Fruit fly (Drosophila melanogaster) S2 (cell line): ENCODE data around the gene CheA87a.

Experiments used
- CG8478 ChIP-seq: fragments of >200 bp; optimal IDR thresholded peaks from 2 replicates; lab custom pipeline; 2018
- CTCF ChIP-seq, 2 experiments: fragments of >200 bp; optimal IDR thresholded peaks; 2 replicates each; lab custom pipeline; 2018

Gene CheA87a

DNA sequence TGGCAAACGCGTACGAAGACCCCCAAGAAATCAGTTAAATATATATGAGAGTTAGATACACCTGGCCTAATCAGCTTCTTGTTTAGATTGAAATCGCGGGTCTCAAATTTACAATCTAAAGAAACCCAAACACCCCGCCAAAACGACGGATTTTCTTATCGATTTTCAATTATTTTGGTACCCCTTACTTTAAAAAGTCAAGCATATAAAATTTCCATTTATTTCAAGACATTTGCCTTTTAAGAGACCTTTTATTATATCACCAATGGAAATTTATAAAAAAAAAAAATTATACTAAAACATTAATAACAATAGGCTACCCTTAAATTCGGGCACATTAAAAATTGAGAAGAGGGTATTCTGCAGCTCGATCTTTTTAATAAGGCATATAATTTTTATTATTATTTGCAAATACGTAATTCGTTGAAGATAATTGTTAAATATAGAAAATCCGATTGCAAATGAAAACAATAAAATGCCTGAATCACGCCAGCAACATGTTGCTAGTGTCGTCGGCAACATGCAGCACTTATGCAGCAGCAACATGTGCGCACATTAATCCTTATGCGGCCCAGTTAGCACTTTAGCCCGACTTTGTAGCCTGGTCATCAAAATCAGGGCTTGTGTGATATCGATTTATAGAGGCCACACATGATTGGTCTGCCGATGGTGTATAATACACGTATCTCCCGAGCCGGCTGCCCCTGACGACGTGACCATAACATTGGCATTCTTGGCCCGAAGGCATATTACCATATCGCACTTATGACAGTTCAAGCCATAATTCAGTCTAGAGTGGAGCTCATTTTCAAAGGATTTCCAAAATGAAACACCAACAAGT is 2.6 kb downstream of the CheA87a start, which contains the start of the genes Lip3 and CG34309:
Gene Lip3, minus strand, starts transcription at position 65 of the 841 bp plus-strand sequence.
Gene CG34309, plus strand, starts transcription at position 791 of the 841 bp plus-strand sequence.
- no peak for TF ChIP-seq CG8478 (lab: Kevin White, UChicago)
- TF ChIP-seq CTCF (optimal IDR thresholded peaks at IDR 0.05; lab: Kevin White, UChicago), result no peak

DNA sequence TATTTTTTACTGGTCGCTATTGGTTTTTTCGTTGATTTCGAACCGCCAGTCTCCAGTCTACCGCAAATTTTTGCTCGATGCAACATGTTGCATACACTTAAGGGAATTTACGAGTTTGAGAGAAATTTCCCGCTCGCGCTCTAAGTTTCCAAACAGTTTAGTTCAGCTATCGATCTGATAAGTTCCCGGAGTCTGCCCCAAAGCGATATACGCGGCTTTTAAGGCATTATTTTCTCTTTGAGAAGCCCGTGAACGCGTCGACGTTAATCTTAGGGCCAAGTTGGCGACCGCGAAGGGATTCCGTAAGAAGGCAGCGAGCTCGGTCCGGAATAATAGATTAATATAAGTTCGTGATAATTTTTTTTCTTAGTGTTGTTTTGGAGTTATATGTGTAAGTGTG is 5.5 kb downstream of the CheA87a start:
- no peak for TF ChIP-seq CG8478 (lab: Kevin White, UChicago)

DNA sequence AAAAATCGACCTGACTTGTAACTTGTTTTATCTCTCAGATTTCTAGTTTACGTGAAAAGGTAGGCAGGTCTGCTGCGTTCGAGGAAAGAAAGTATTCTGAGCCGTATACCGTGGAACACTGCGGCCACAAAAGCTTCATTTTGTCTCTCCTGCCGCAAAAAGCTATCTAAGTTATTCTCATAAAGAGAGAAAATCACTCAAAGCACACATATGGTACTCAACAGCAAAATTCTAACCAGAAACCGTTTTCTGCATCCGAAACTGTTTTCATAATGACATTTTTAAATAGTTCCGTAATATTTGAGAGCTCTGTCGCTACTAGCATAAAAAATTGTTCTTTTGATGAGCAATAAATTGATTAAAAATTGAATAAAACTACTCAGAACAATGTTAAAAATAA is 10.2 kb downstream of the CheA87a start, which contains the start of the genes CG9813 and CG8870:
Gene CG9813, minus strand, starts transcription at position 101 of the 400 bp plus-strand sequence.
Gene CG8870, plus strand, starts transcription at position 168 of the 400 bp plus-strand sequence.
- TF ChIP-seq CG8478 (lab: Kevin White, UChicago) (no peak), CTCF (optimal IDR thresholded peaks at IDR 0.05; lab: Kevin White, UChicago) (no peak)

DNA sequence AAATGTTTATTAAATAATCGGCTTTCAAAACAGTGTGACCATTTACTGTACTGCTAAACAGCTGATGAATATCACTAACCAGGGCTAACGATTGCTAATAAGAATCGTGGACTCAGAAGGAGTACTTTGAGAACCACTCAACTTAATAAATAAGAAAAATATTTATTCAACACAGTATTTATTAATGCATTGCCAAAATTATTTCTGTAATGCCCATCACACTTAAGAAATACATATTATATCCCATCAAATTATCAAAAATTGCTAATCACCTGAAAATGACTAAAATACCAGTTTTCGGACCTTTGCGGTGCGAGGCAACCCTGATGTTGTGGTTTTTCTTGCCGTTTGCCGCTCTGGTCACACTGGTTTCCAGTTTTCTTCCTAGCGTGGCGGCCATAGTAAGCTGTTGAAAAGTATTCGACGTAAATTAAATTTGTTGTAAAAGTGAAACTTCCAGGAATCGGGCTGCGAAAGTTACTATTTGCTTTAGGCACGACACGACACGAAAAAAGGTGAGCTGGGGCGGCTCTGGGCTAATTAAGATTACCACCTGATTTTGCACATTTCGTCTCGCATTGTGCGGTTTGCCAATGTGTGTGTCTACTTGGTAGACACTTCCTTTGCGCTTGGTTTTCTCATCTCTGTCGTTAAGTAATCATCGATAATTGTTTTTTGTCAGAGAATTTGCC is 12.4 kb downstream of the CheA87a start, which contains the start of the genes mRpS21 and Droj2:
Gene mRpS21, minus strand, starts transcription at position 66 of the 692 bp plus-strand sequence.
Gene Droj2, plus strand, starts transcription at position 363 of the 692 bp plus-strand sequence.
- TF ChIP-seq CTCF (optimal IDR thresholded peaks at IDR 0.05; lab: Kevin White, UChicago), result no peak

DNA sequence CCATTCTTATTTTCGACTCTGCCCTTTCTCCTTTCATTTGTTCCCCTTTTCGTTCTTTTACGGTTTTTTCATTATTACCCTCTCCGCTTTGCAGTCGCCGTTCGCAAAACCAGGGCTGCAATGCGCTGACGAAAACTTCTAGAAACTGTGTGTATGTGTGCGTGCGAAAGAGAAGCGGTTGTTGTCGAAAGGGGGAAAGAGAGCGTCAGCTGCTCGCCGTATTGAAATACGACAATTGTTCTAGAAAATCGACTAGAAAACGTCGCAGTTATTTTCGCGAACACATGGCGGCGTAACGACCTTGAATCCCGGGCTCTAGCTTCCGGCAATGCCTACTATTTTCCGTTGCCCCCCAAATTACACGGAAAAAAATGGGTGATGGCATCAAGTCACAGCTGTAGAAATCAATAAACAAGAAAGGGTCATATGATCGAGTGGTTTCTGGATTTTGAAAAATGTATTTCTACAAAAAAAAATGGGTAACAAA is 13.3 kb downstream of the CheA87a start:
- TF ChIP-seq CTCF (optimal IDR thresholded peaks at IDR 0.05; lab: Kevin White, UChicago), result no peak
- TF ChIP-seq CG8478 (lab: Kevin White, UChicago), result no peak

DNA sequence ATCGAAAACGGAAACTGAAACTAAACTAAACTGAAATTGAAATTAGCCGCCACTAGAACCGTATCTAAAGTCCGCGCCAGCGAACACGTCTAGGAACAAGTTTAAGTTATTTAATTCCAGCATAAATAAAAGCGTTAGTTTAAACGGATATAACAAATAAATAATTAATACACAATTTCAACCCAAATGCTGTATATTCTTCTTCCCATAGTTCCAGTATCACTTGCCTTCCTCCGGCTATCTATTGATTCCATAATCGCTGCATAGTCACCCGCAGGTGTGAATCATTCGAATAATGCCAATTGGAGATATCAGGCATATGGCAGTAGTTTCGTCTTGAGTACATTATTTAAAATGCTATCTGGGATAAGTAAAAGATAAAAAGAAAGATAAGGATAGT is 15.7 kb downstream of the CheA87a start:
- TF ChIP-seq CTCF (optimal IDR thresholded peaks at IDR 0.05; lab: Kevin White, UChicago) (no peak), CG8478 (lab: Kevin White, UChicago) (no peak)

DNA sequence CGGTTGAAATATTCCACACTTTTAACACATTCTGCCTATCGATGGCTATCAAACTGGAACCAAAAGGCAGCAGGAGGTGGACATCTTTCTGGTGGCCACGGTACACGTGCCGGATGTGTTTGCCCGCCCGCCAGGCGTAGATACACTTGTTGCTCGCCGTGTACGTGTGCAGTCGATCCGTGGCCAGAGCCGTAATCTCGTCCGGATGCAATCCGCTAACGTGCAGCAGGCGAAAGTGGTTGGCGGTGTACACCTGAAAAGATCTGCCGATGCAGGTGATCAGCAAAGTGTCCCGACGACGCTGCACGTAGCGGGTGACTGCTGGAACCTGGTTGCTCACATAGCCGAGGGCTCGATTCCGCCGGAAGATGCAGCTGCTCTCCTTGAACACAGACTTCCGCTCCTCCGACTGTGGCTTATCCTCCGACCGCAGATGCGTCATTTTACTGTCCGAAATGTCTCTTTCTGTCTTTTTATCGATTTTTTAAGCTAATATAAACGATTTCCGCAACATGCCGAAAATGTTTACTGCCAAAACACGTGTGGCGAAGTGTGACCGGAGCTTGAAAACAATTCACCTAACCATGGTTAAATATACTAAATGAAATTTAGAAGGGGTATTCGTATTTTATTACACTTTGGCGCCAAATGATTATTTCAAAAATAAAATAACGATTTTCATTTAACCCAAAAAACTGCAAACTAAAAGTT is 18.9 kb downstream of the CheA87a start, which contains the start of gene CG9799:
Gene CG9799, minus strand, starts transcription at position 550 of the 711 bp plus-strand sequence.
- no peak for TF ChIP-seq CTCF (optimal IDR thresholded peaks at IDR 0.05; lab: Kevin White, UChicago)
- TF ChIP-seq CG8478 (lab: Kevin White, UChicago), result no peak

DNA sequence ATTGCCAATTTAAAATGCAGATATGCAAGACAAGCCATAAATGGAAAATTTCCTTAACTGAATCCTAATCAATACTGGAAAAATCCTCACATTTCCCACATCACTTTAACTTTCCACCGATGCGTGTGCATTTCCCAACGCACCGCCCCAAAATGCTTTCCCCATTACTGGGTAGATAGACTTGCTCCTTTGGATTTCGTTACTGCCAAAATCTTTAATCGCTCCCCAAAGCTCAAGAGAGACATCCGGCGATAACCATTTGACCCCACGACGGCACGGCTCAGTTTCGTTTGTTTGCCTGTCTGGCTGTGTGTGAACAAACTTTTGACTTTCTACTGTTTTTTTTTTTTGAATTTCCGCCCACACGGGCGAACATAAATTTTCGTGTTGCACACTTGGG is 21.0 kb downstream of the CheA87a start:
- no peak for TF ChIP-seq CG8478 (lab: Kevin White, UChicago)
- TF ChIP-seq CTCF (optimal IDR thresholded peaks at IDR 0.05; lab: Kevin White, UChicago), result no peak

DNA sequence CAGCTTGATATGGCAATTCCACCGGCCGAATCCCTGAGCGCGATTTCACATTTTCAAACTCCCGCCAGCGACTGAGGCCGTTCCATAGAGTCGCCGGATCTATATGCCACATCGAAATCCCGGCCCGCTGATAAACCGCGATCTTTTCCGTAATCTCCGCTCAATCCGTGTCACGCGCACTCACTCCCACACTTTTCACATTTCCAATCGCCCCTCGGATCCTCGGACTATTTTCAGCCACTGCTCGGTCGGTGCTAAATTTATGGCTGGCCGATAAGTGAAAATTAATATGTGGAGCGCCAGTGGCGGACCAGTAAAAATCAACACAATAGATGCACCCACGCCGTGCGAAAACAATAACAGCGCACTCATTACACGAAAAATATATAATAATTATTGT is 23.6 kb downstream of the CheA87a start:
- no peak for TF ChIP-seq CTCF (optimal IDR thresholded peaks at IDR 0.05; lab: Kevin White, UChicago)
- TF ChIP-seq CG8478 (lab: Kevin White, UChicago), result no peak

DNA sequence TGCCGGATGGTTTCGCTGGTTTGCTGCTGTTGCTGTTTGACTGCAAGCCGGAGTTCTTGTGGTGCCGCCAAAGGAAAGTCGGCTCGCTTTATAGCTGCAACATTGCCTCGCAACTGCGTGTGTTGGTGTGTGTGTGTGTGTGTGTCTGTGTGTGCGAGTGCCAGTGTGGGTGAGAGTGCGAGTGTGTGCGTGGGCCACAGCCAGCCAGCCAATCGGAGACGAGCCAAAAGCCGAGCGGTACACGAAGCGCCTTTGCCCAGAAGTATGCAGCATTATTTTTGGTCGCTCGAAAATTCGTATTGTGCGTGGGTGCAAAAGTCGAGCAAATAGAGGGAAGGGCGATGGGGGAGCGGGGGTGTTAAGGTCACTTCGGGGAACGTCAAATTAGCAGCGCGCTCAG is 25.7 kb downstream of the CheA87a start, which contains the start of gene CCHa2:
Gene CCHa2, minus strand, starts transcription at position 65 of the 400 bp plus-strand sequence.
- TF ChIP-seq CG8478 (lab: Kevin White, UChicago) (no peak), CTCF (optimal IDR thresholded peaks at IDR 0.05; lab: Kevin White, UChicago) (no peak)

DNA sequence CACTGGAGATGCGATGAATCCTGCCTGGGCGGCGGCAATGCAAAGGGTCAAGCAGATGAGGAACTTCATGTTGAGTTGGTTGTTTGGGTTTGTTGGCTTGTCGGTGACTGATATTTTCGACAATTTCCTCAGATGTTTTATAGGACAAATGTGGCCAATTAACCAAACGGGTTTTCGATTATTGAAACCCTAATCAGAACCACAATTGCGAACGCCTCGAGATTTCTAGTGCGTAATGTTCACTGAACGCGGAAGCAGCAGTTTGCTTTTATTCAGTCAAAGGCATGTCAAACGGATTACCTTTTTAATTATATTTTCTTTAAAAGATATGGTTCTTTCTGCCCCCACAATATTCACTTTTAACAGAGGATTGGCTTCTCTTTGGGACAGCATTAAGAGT is 27.6 kb downstream of the CheA87a start, which contains the start of gene CG14374:
Gene CG14374, minus strand, starts transcription at position 101 of the 400 bp plus-strand sequence.
- TF ChIP-seq CTCF (optimal IDR thresholded peaks at IDR 0.05; lab: Kevin White, UChicago) (no peak), CG8478 (lab: Kevin White, UChicago) (no peak)

DNA sequence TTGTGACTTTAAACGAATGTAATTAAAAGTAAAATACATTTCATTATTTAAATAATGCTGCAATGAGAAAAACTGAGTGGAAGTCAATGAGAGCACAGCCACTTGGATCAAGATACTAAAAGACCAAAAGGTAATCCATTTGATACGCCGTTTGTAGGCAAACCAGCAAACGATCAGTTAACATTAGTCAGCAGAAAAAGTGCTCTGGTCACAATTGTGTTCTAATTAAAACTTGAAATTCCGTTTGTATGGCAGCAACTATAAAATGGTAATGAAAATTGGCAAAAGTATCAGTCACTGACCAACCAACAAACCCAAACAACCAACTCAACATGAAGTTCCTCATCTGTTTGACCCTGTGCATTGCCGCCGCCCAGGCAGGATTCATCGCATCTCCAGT is 28.1 kb downstream of the CheA87a start, which contains the start of gene CG14377:
Gene CG14377, plus strand, starts transcription at position 301 of the 400 bp plus-strand sequence.
- TF ChIP-seq CTCF (optimal IDR thresholded peaks at IDR 0.05; lab: Kevin White, UChicago) (no peak), CG8478 (lab: Kevin White, UChicago) (no peak)

DNA sequence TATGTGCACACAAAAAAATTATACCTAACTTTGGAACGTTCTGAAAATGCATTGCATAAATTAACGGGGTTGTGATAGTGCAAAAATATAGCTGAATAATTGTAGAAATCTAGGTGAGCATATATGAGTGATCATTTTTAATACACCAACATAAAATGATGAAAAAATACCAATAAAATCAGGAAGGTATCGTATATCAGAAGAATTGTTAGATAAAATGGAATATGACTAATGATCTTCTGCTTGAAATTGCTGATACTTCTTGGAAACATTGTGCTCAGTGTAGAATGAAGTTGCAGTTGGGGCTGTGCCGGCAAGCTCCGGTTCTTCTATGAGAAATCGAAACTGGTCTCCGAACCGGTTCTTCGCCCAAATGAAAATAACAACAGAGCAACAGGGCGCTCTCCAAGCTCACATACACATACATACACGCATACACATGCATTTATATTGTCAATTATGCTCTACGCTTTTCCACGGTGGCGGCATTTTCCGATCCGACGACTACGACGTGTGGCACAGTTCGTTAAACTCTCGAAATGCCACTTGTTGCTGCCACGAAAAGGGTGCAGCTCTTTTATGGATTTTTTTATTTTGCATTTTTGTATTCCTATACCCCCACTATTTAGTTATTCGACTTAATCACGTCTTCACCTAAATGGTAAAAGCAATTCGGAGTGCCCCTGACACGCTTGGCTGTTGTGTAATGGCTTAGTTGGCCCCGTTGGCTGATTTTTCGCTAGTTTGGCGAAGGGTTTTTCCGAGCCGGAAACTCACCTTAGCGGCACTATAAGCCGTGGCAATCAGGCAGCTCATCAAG is 31.7 kb downstream of the CheA87a start:
- no peak for TF ChIP-seq CG8478 (lab: Kevin White, UChicago)
- no peak for TF ChIP-seq CTCF (optimal IDR thresholded peaks at IDR 0.05; lab: Kevin White, UChicago)
